Fruit fly (Drosophila melanogaster) whole organism, prepupa: Measurements from ENCODE around the gene CG2126.

ENCODE experiments used
- CG10631 ChIP-seq: fragments of 200-800 bp; sonication (Bioruptor generic); optimal IDR thresholded peaks from 2 replicates; lab custom pipeline; 2016; ENCODE audit warnings: missing biosample characterization, missing genetic modification characterization
- CG10669 ChIP-seq: fragments of 200-800 bp; sonication (Bioruptor generic); optimal IDR thresholded peaks from 3 replicates; lab custom pipeline; 2018; ENCODE audit warnings: missing biosample characterization, mild to moderate bottlenecking, missing genetic modification characterization, moderate library complexity
- CG11294 ChIP-seq: fragments of 200-800 bp; sonication (Bioruptor generic); IDR thresholded peaks from 2 replicates; pipeline ENCODE4 v1.3.6; 2022; ENCODE audit warnings: missing biosample characterization, missing genetic modification characterization
- CG11762 ChIP-seq: fragments of 200-800 bp; sonication (Bioruptor generic); optimal IDR thresholded peaks from 3 replicates; lab custom pipeline; 2016; ENCODE audit warnings: missing biosample characterization, missing genetic modification characterization; ENCODE audit not compliant: insufficient read depth
- CG11902 ChIP-seq: fragments of 200-800 bp; sonication (Bioruptor generic); optimal IDR thresholded peaks from 3 replicates; lab custom pipeline; 2016; ENCODE audit warnings: missing biosample characterization, missing genetic modification characterization
- CG15336 ChIP-seq: fragments of 200-800 bp; sonication (Bioruptor generic); IDR thresholded peaks from 2 replicates; pipeline ENCODE4 v1.3.6; 2022; ENCODE audit warnings: missing biosample characterization, missing genetic modification characterization
- CG1621 ChIP-seq: fragments of 200-800 bp; sonication (Bioruptor generic); optimal IDR thresholded peaks from 3 replicates; lab custom pipeline; 2018; ENCODE audit warnings: missing biosample characterization, mild to moderate bottlenecking, missing genetic modification characterization
- CG31627 ChIP-seq: fragments of 200-800 bp; sonication (Bioruptor generic); optimal IDR thresholded peaks from 3 replicates; lab custom pipeline; 2016; ENCODE audit warnings: missing biosample characterization, missing genetic modification characterization
- CG32006 ChIP-seq: fragments of 200-800 bp; sonication (Bioruptor generic); optimal IDR thresholded peaks from 3 replicates; lab custom pipeline; 2017; ENCODE audit warnings: missing biosample characterization, mild to moderate bottlenecking, missing genetic modification characterization
- CG4318 ChIP-seq: fragments of 200-800 bp; sonication (Bioruptor generic); optimal IDR thresholded peaks from 3 replicates; lab custom pipeline; 2017; ENCODE audit warnings: missing biosample characterization, mild to moderate bottlenecking, missing genetic modification characterization
- CG6163 ChIP-seq: fragments of 200-800 bp; sonication (Bioruptor generic); IDR thresholded peaks from 3 replicates; pipeline ENCODE4 v1.3.6; 2022; ENCODE audit warnings: missing biosample characterization, missing genetic modification characterization
- CG6276 ChIP-seq: fragments of 200-800 bp; sonication (Bioruptor generic); optimal IDR thresholded peaks from 2 replicates; lab custom pipeline; 2017; ENCODE audit warnings: missing biosample characterization, mild to moderate bottlenecking, missing genetic modification characterization
- CG7368 ChIP-seq: fragments of 200-800 bp; sonication (Bioruptor generic); optimal IDR thresholded peaks from 3 replicates; lab custom pipeline; 2016; ENCODE audit warnings: missing biosample characterization, missing genetic modification characterization
- CG8119 ChIP-seq: fragments of 200-800 bp; sonication (Bioruptor generic); IDR thresholded peaks from 3 replicates; pipeline ENCODE4 v1.3.6; 2022; ENCODE audit warnings: missing biosample characterization, missing genetic modification characterization
- CG8632 ChIP-seq: fragments of 200-800 bp; sonication (Bioruptor generic); optimal IDR thresholded peaks from 3 replicates; lab custom pipeline; 2016; ENCODE audit warnings: missing biosample characterization, missing genetic modification characterization
- CG9139 ChIP-seq: fragments of 200-800 bp; sonication (Bioruptor generic); optimal IDR thresholded peaks from 3 replicates; lab custom pipeline; 2017; ENCODE audit warnings: missing biosample characterization, mild to moderate bottlenecking, missing genetic modification characterization
- Eip78C ChIP-seq: fragments of 200-800 bp; sonication (Bioruptor generic); peaks from one replicate; lab custom pipeline; 2016; ENCODE audit warnings: missing biosample characterization, missing genetic modification characterization
- Ets96B ChIP-seq: fragments of 200-800 bp; optimal IDR thresholded peaks from 2 replicates; lab custom pipeline; 2019; ENCODE audit warnings: missing biosample characterization, mild to moderate bottlenecking, missing genetic modification characterization, moderate library complexity
- Gug ChIP-seq: fragments of 200-800 bp; sonication (Bioruptor generic); IDR thresholded peaks from 2 replicates; pipeline ENCODE4 v1.3.6; 2022; ENCODE audit warnings: missing biosample characterization, missing genetic modification characterization
- Hr39 ChIP-seq: fragments of 200-800 bp; sonication (Bioruptor generic); optimal IDR thresholded peaks from 2 replicates; lab custom pipeline; 2016; ENCODE audit warnings: missing biosample characterization, missing genetic modification characterization
- Lpt ChIP-seq: fragments of 200-800 bp; sonication (Bioruptor generic); optimal IDR thresholded peaks from 3 replicates; lab custom pipeline; 2016; ENCODE audit warnings: missing biosample characterization, missing genetic modification characterization
- Met ChIP-seq: fragments of 200-800 bp; sonication (Bioruptor generic); optimal IDR thresholded peaks from 3 replicates; lab custom pipeline; 2016; ENCODE audit warnings: missing biosample characterization, missing genetic modification characterization
- OdsH ChIP-seq: fragments of 200-800 bp; sonication (Bioruptor generic); optimal IDR thresholded peaks from 3 replicates; lab custom pipeline; 2016; ENCODE audit warnings: missing biosample characterization, missing genetic modification characterization
- Smox ChIP-seq: fragments of 200-800 bp; sonication (Bioruptor generic); optimal IDR thresholded peaks from 3 replicates; lab custom pipeline; 2016; ENCODE audit warnings: missing biosample characterization, missing genetic modification characterization
- Sox15 ChIP-seq: fragments of 200-800 bp; sonication (Bioruptor generic); optimal IDR thresholded peaks from 3 replicates; lab custom pipeline; 2016; ENCODE audit warnings: missing biosample characterization, missing genetic modification characterization
- achi ChIP-seq: fragments of 200-800 bp; sonication (Bioruptor generic); optimal IDR thresholded peaks from 3 replicates; lab custom pipeline; 2016; ENCODE audit warnings: missing biosample characterization, missing genetic modification characterization
- cyc ChIP-seq: fragments of 200-800 bp; sonication (Bioruptor generic); optimal IDR thresholded peaks from 3 replicates; lab custom pipeline; 2016; ENCODE audit warnings: missing biosample characterization, missing genetic modification characterization
- dsx ChIP-seq: fragments of 200-800 bp; optimal IDR thresholded peaks from 3 replicates; lab custom pipeline; 2019; ENCODE audit warnings: missing biosample characterization, mild to moderate bottlenecking, missing genetic modification characterization, moderate library complexity; ENCODE audit not compliant: poor library complexity, severe bottlenecking
- eg ChIP-seq: fragments of 200-800 bp; sonication (Bioruptor generic); IDR thresholded peaks from 3 replicates; pipeline ENCODE4 v1.3.6; 2022; ENCODE audit warnings: missing biosample characterization, missing genetic modification characterization
- esn ChIP-seq: fragments of 200-800 bp; sonication (Bioruptor generic); optimal IDR thresholded peaks from 2 replicates; lab custom pipeline; 2016; ENCODE audit warnings: missing biosample characterization, mild to moderate bottlenecking, missing genetic modification characterization, moderate library complexity
- pdm3 ChIP-seq: fragments of 200-800 bp; sonication (Bioruptor generic); optimal IDR thresholded peaks from 3 replicates; lab custom pipeline; 2016; ENCODE audit warnings: missing biosample characterization, missing genetic modification characterization
- salr ChIP-seq, 2 experiments: fragments of 200-800 bp; sonication (Bioruptor generic); optimal IDR thresholded peaks; 3 replicates each; lab custom pipeline; 2016 to 2018; ENCODE audit warnings: missing biosample characterization in 2 of 2, missing genetic modification characterization in 2 of 2, mild to moderate bottlenecking in 1 of 2
- vri ChIP-seq: fragments of 200-800 bp; sonication (Bioruptor generic); optimal IDR thresholded peaks from 3 replicates; lab custom pipeline; 2016; ENCODE audit warnings: missing biosample characterization, mild to moderate bottlenecking, missing genetic modification characterization

Gene CG2126

DNA sequence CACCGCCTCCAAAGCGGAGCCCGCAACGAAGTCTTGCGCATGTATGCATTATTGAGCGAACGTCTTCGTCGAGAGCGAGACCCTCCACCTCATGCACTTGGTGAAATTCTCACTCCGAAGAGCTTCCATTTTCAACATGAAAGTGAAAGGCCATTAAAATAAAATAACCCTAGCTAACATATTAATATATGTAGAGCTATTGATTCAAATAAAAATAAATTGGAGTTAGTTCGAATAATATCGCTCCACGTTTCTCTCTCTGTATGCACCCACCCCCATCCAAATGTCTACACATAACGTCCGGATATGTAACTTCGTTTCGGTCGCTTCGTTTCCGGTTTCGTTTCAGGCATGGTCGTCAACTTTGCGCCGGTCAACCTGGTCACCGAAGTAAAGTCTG lies 35.2 kb downstream of the CG2126 start:
- peak; percentile 42; the same call in 1 of the 3 replicates for TF ChIP-seq CG6163
- no peak for TF ChIP-seq vri (GFP tag; lab: Kevin White, UChicago)
- peak; percentile 59 for TF ChIP-seq CG15336 (GFP tag; lab: Robert Waterston, UW)
- peak; percentile 11 for TF ChIP-seq dsx (GFP tag; lab: Kevin White, UChicago)
- no peak for TF ChIP-seq CG8119
- TF ChIP-seq Hr39 (GFP tag; lab: Kevin White, UChicago) = no peak
- no peak for TF ChIP-seq CG1621 (tag; lab: Kevin White, UChicago)
- no peak for TF ChIP-seq CG10669 (GFP tag; lab: Kevin White, UChicago)
- no peak for TF ChIP-seq CG11902 (GFP tag; lab: Kevin White, UChicago)
- TF ChIP-seq Gug (GFP tag; lab: Robert Waterston, UW) = 0 out of 2 replicates have a peak, but pooled peaks have one; percentile 31
- peak; percentile 57 for TF ChIP-seq Eip78C (GFP tag; lab: Kevin White, UChicago)
- peak; percentile 66; the same call in 2 of the 3 replicates for TF ChIP-seq eg
- TF ChIP-seq CG4318 (GFP tag; lab: Kevin White, UChicago) = no peak
- TF ChIP-seq CG11762 (GFP tag; lab: Kevin White, UChicago) = no peak
- no peak for TF ChIP-seq Met (GFP tag; lab: Kevin White, UChicago)
- no peak for TF ChIP-seq Sox15 (GFP tag; lab: Kevin White, UChicago)
- TF ChIP-seq Lpt = no peak
- TF ChIP-seq CG10631 = no peak
- TF ChIP-seq CG8632 (GFP tag; lab: Kevin White, UChicago) = no peak
- no peak for TF ChIP-seq CG32006
- peak; percentile 7 for TF ChIP-seq pdm3 (GFP tag; lab: Kevin White, UChicago)
- TF ChIP-seq esn (GFP tag; lab: Kevin White, UChicago) = peak; percentile 9
- peak; percentile 7 for TF ChIP-seq Ets96B (tag; lab: Kevin White, UChicago)
- no peak for TF ChIP-seq CG31627 (GFP tag; lab: Kevin White, UChicago)
- no peak for TF ChIP-seq CG7368 (GFP tag; lab: Kevin White, UChicago)
- no peak for TF ChIP-seq CG9139 (GFP tag; lab: Kevin White, UChicago)

DNA sequence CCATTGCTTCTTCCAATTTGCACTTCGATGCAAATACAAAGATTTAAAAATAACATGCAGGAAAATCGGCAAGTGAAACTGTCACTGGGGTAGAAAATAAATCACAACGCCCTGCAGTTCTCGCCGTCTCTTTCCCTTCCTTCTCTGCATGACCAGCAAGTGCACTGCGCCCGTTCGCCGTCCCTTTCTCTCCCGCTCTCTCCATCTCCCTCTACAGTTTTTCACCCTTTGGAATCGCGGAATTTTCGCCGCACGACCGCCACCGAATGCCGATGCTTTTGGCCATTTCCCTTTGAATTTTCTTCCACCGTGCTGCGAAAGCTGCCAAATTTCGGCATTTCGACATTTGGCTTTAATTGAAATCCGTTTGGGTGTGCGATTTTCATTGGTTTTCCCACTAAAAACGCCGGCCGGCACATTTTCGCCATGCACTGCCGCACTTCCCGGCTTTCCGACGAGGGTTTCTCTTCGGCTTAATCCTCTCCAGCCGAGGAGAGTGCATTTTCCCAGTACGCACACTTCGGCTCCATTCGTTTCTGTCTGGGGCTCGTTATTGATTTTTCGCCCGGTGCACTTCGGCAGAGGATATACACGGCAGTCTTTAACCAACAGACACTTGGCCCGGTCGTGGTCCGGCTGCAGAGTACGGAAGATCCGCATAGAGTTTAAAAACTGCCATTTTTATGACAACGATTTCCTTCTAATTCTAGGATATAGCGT lies 37.2 kb downstream of the CG2126 start:
- no peak for TF ChIP-seq OdsH (GFP tag; lab: Kevin White, UChicago)
- TF ChIP-seq dsx (GFP tag; lab: Kevin White, UChicago) = no peak
- no peak for TF ChIP-seq achi (GFP tag; lab: Kevin White, UChicago)
- no peak for TF ChIP-seq salr (GFP tag; optimal IDR thresholded peaks at IDR 0.05; lab: Kevin White, UChicago)
- TF ChIP-seq CG11294 (GFP tag; lab: Robert Waterston, UW) = no peak
- TF ChIP-seq CG6276 = no peak

- no peak for TF ChIP-seq Eip78C (GFP tag; lab: Kevin White, UChicago)
- TF ChIP-seq eg = no peak
- TF ChIP-seq Gug (GFP tag; lab: Robert Waterston, UW) = peak; percentile 10; the same call in 1 of the 2 replicates
- TF ChIP-seq, all 60 proteins: peak for 1
These were observed 38.3 kb downstream of the CG2126 start, which contains the start of gene eEF1alpha2 for dm6 chr3R:31738060-31738619. Gene eEF1alpha2, plus strand, starts transcription at chr3R:31738468.

- TF ChIP-seq OdsH (GFP tag; lab: Kevin White, UChicago) = no peak
- TF ChIP-seq Smox (GFP tag; lab: Kevin White, UChicago) = no peak
- TF ChIP-seq cyc (GFP tag; lab: Kevin White, UChicago) = no peak
- TF ChIP-seq CG1621 (tag; lab: Kevin White, UChicago) = peak; percentile 68
- TF ChIP-seq, all 60 proteins: peak for 1
These were observed 39.7 kb downstream of the CG2126 start, which contains the start of the genes CstF50 and CG11563 for dm6 chr3R:31736776-31737175. Gene CstF50, minus strand, starts transcription at chr3R:31736963. Gene CG11563, plus strand, starts transcription at chr3R:31737035.
